Worm (Caenorhabditis elegans) whole organism, young adult: ENCODE measurements around the gene Y54G2A.77.
A peak's percentile ranks its signal among the peaks of the same experiment; 100 is the strongest.

Source experiments
- B0035.1 ChIP-seq: sonication (generic microtip); optimal IDR thresholded peaks from 2 replicates; lab custom pipeline; 2016; ENCODE audit warnings: missing genetic modification characterization, mild to moderate bottlenecking, missing compliant biosample characterization, missing genotype, missing genetic modification reagents
- B0261.1 ChIP-seq: sonication (generic microtip); optimal IDR thresholded peaks from 2 replicates; lab custom pipeline; 2016; ENCODE audit warnings: mild to moderate bottlenecking, missing genetic modification characterization, moderate library complexity, missing compliant biosample characterization
- B0336.3 ChIP-seq: fragments of 200-800 bp; sonication (Bioruptor generic); IDR thresholded peaks from 2 replicates; pipeline ENCODE4 v1.3.6; 2022; ENCODE audit warnings: missing genetic modification characterization, missing compliant biosample characterization
- C06A6.2 ChIP-seq: fragments of 200-800 bp; sonication (Bioruptor generic); conservative IDR thresholded peaks from 2 replicates; pipeline ENCODE4 v1.3.6; 2022; ENCODE audit warnings: missing genetic modification characterization, missing compliant biosample characterization
- C17E4.6 ChIP-seq: fragments of 200-800 bp; sonication (Bioruptor generic); IDR thresholded peaks from 2 replicates; pipeline ENCODE4 v1.3.6; 2022; ENCODE audit warnings: missing genetic modification reagents, missing genetic modification characterization, missing compliant biosample characterization
- F22D6.2 ChIP-seq: sonication (generic microtip); optimal IDR thresholded peaks from 2 replicates; lab custom pipeline; 2016; ENCODE audit warnings: mild to moderate bottlenecking, missing genetic modification characterization, missing compliant biosample characterization
- F23B12.7 ChIP-seq: sonication (generic microtip); optimal IDR thresholded peaks from 2 replicates; lab custom pipeline; 2017; ENCODE audit warnings: missing genetic modification characterization, mild to moderate bottlenecking, missing compliant biosample characterization, antibody characterized with exemption, moderate library complexity; ENCODE audit not compliant: insufficient read depth
- F55B11.4 ChIP-seq: sonication (generic microtip); optimal IDR thresholded peaks from 2 replicates; lab custom pipeline; 2016; ENCODE audit warnings: missing compliant biosample characterization, missing genetic modification characterization, borderline replicate concordance; ENCODE audit not compliant: insufficient read depth
- T07F8.4 ChIP-seq: sonication (generic microtip); optimal IDR thresholded peaks from 2 replicates; lab custom pipeline; 2016; ENCODE audit warnings: mild to moderate bottlenecking, missing genetic modification characterization, moderate library complexity, missing compliant biosample characterization
- Y53G8AR.9 ChIP-seq: fragments of 200-800 bp; sonication (Bioruptor generic); conservative IDR thresholded peaks from 2 replicates; pipeline ENCODE4 v1.3.6; 2022; ENCODE audit warnings: missing genetic modification reagents, missing genetic modification characterization, missing compliant biosample characterization
- Y56A3A.18 ChIP-seq: fragments of 200-800 bp; sonication (Bioruptor generic); IDR thresholded peaks from 2 replicates; pipeline ENCODE4 v1.3.6; 2022; ENCODE audit warnings: missing genetic modification reagents, missing genetic modification characterization, missing compliant biosample characterization
- Y79H2A.3 ChIP-seq: fragments of 200-800 bp; sonication (Bioruptor generic); conservative IDR thresholded peaks from 2 replicates; pipeline ENCODE4 v1.3.6; 2022; ENCODE audit warnings: missing genetic modification reagents, missing genetic modification characterization, missing compliant biosample characterization
- akir-1 ChIP-seq: fragments of 200-800 bp; sonication (Bioruptor generic); optimal IDR thresholded peaks from 2 replicates; lab custom pipeline; 2018; ENCODE audit warnings: mild to moderate bottlenecking, missing genetic modification characterization, moderate library complexity, missing compliant biosample characterization
- ama-1 ChIP-seq, 3 experiments: fragments of 150-350 bp in 1 of 3; sonication (generic microtip) in 2 of 3; optimal IDR thresholded peaks; 2 replicates each; lab custom pipeline; 2014 to 2018; ENCODE audit warnings: missing biosample characterization in 2 of 3, missing genetic modification characterization in 2 of 3, missing genetic modification reagents in 2 of 3
- ccch-3 ChIP-seq: fragments of 200-800 bp; sonication (Bioruptor generic); optimal IDR thresholded peaks from 2 replicates; lab custom pipeline; 2018; ENCODE audit warnings: mild to moderate bottlenecking, missing genetic modification characterization, missing compliant biosample characterization
- cebp-1 ChIP-seq, 2 experiments: fragments of 200-800 bp in 1 of 2; sonication (Bioruptor generic) in 1 of 2; sonication (generic microtip) in 1 of 2; IDR thresholded peaks in 1 of 2; optimal IDR thresholded peaks in 1 of 2; 2 replicates each; pipeline versions ENCODE4 v1.3.6 to Lab custom; 2017 to 2022; ENCODE audit warnings: missing compliant biosample characterization in 2 of 2, missing genetic modification characterization in 2 of 2, mild to moderate bottlenecking in 1 of 2, missing genetic modification reagents in 1 of 2, moderate library complexity in 1 of 2
- ceh-40 ChIP-seq: fragments of 200-800 bp; sonication (Bioruptor generic); IDR thresholded peaks from 2 replicates; pipeline ENCODE4 v1.3.6; 2022; ENCODE audit warnings: missing genetic modification characterization, missing compliant biosample characterization
- ceh-58 ChIP-seq: fragments of 200-800 bp; sonication (Bioruptor generic); IDR thresholded peaks from 2 replicates; pipeline ENCODE4 v1.3.6; 2022; ENCODE audit warnings: missing genetic modification characterization, missing compliant biosample characterization
- dox-1 ChIP-seq: fragments of 200-800 bp; sonication (Bioruptor generic); IDR thresholded peaks from 2 replicates; pipeline ENCODE4 v1.3.6; 2022; ENCODE audit warnings: missing genetic modification reagents, missing genetic modification characterization, missing compliant biosample characterization
- dpff-1 ChIP-seq: sonication (generic microtip); optimal IDR thresholded peaks from 2 replicates; lab custom pipeline; 2017; ENCODE audit warnings: mild to moderate bottlenecking, missing genetic modification characterization, missing compliant biosample characterization
- dpl-1 ChIP-seq: fragments of 150-350 bp; optimal IDR thresholded peaks from 2 replicates; lab custom pipeline; 2014; ENCODE audit warnings: missing biosample characterization, missing genetic modification reagents, missing genetic modification characterization
- efl-1 ChIP-seq: fragments of 150-350 bp; optimal IDR thresholded peaks from 2 replicates; lab custom pipeline; 2014; ENCODE audit warnings: missing biosample characterization, missing genetic modification reagents, missing genetic modification characterization
- egl-18 ChIP-seq: fragments of 200-800 bp; sonication (Bioruptor generic); IDR thresholded peaks from 2 replicates; pipeline ENCODE4 v1.3.6; 2022; ENCODE audit warnings: missing genetic modification reagents, missing genetic modification characterization, missing compliant biosample characterization
- gei-17 ChIP-seq: fragments of 200-800 bp; sonication (Bioruptor generic); optimal IDR thresholded peaks from 2 replicates; lab custom pipeline; 2018; ENCODE audit warnings: mild to moderate bottlenecking, missing genetic modification characterization, missing compliant biosample characterization
- hmg-20 ChIP-seq: fragments of 200-800 bp; sonication (Bioruptor generic); IDR thresholded peaks from 2 replicates; pipeline ENCODE4 v1.3.6; 2022; ENCODE audit warnings: missing genetic modification reagents, missing genetic modification characterization, missing compliant biosample characterization
- lin-26 ChIP-seq: fragments of 200-800 bp; sonication (Bioruptor generic); IDR thresholded peaks from 2 replicates; pipeline ENCODE4 v1.3.6; 2022; ENCODE audit warnings: missing genetic modification reagents, missing genetic modification characterization, missing compliant biosample characterization
- lin-35 ChIP-seq, 3 experiments: fragments of 150-350 bp in 2 of 3; sonication (generic microtip) in 1 of 3; optimal IDR thresholded peaks; 2 replicates each; lab custom pipeline; 2014 to 2018; ENCODE audit warnings: missing biosample characterization in 3 of 3, missing genetic modification characterization in 3 of 3, missing genetic modification reagents in 3 of 3
- lin-54 ChIP-seq: fragments of 200-800 bp; sonication (Bioruptor generic); optimal IDR thresholded peaks from 2 replicates; lab custom pipeline; 2018; ENCODE audit warnings: mild to moderate bottlenecking, missing genetic modification characterization, missing compliant biosample characterization
- lsy-27 ChIP-seq: sonication (generic microtip); optimal IDR thresholded peaks from 2 replicates; lab custom pipeline; 2017; ENCODE audit warnings: missing genetic modification characterization, mild to moderate bottlenecking, missing compliant biosample characterization, antibody characterized with exemption, missing genotype, borderline replicate concordance; ENCODE audit not compliant: insufficient read depth
- mel-28 ChIP-seq: sonication (generic microtip); optimal IDR thresholded peaks from 2 replicates; lab custom pipeline; 2016; ENCODE audit warnings: borderline replicate concordance, mild to moderate bottlenecking, missing genetic modification characterization, missing compliant biosample characterization
- nfya-1 ChIP-seq: sonication (generic microtip); optimal IDR thresholded peaks from 2 replicates; lab custom pipeline; 2017; ENCODE audit warnings: antibody characterized with exemption, missing compliant biosample characterization, missing genetic modification characterization, borderline replicate concordance; ENCODE audit not compliant: insufficient read depth
- nfya-2 ChIP-seq: fragments of 200-800 bp; sonication (Bioruptor generic); IDR thresholded peaks from 2 replicates; pipeline ENCODE4 v1.3.6; 2022; ENCODE audit warnings: missing genetic modification reagents, missing genetic modification characterization, missing compliant biosample characterization
- nhr-120 ChIP-seq: fragments of 200-800 bp; sonication (Bioruptor generic); IDR thresholded peaks from 2 replicates; pipeline ENCODE4 v1.3.6; 2022; ENCODE audit warnings: missing genetic modification characterization, missing compliant biosample characterization
- nhr-80 ChIP-seq: sonication (generic microtip); optimal IDR thresholded peaks from 2 replicates; lab custom pipeline; 2016; ENCODE audit warnings: missing genetic modification characterization, missing compliant biosample characterization
- pbrm-1 ChIP-seq: fragments of 200-800 bp; sonication (Bioruptor generic); IDR thresholded peaks from 2 replicates; pipeline ENCODE4 v1.3.6; 2022; ENCODE audit warnings: missing genetic modification reagents, missing genetic modification characterization, missing compliant biosample characterization
- rcor-1 ChIP-seq: fragments of 200-800 bp; sonication (Bioruptor generic); IDR thresholded peaks from 2 replicates; pipeline ENCODE4 v1.3.6; 2022; ENCODE audit warnings: missing genetic modification reagents, missing genetic modification characterization, missing compliant biosample characterization
- repo-1 ChIP-seq: sonication (generic microtip); optimal IDR thresholded peaks from 2 replicates; lab custom pipeline; 2017; ENCODE audit warnings: mild to moderate bottlenecking, missing genetic modification characterization, missing compliant biosample characterization
- sdz-38 ChIP-seq: sonication (generic microtip); optimal IDR thresholded peaks from 2 replicates; lab custom pipeline; 2016; ENCODE audit warnings: missing genotype, missing genetic modification characterization, missing compliant biosample characterization
- snpc-1.1 ChIP-seq: sonication (generic microtip); optimal IDR thresholded peaks from 2 replicates; lab custom pipeline; 2017; ENCODE audit warnings: missing genetic modification characterization, mild to moderate bottlenecking, missing compliant biosample characterization, antibody characterized with exemption, moderate library complexity, missing genotype, missing genetic modification reagents; ENCODE audit not compliant: insufficient read depth
- somi-1 ChIP-seq: fragments of 200-800 bp; sonication (Bioruptor generic); optimal IDR thresholded peaks from 2 replicates; lab custom pipeline; 2018; ENCODE audit warnings: mild to moderate bottlenecking, missing genetic modification characterization, missing compliant biosample characterization
- sptf-2 ChIP-seq: fragments of 200-800 bp; sonication (Bioruptor generic); optimal IDR thresholded peaks from 2 replicates; lab custom pipeline; 2018; ENCODE audit warnings: mild to moderate bottlenecking, missing genetic modification characterization, missing compliant biosample characterization
- tbx-9 ChIP-seq: sonication (generic microtip); optimal IDR thresholded peaks from 2 replicates; lab custom pipeline; 2016; ENCODE audit warnings: borderline replicate concordance, missing genetic modification characterization, inconsistent platforms, missing compliant biosample characterization
- unc-62 ChIP-seq: fragments of 150-350 bp; optimal IDR thresholded peaks from 2 replicates; lab custom pipeline; 2014; ENCODE audit warnings: missing biosample characterization, missing genetic modification reagents, missing genetic modification characterization
- xnd-1 ChIP-seq: sonication (generic microtip); optimal IDR thresholded peaks from 2 replicates; lab custom pipeline; 2016; ENCODE audit warnings: missing genotype, missing genetic modification reagents, missing genetic modification characterization, missing compliant biosample characterization
- zfh-2 ChIP-seq: fragments of 200-800 bp; sonication (Bioruptor generic); conservative IDR thresholded peaks from 2 replicates; pipeline ENCODE4 v1.3.6; 2022; ENCODE audit warnings: missing genetic modification reagents, missing genetic modification characterization, missing compliant biosample characterization
- ztf-25 ChIP-seq: fragments of 200-800 bp; sonication (Bioruptor generic); IDR thresholded peaks from 2 replicates; pipeline ENCODE4 v1.3.6; 2022; ENCODE audit warnings: missing genetic modification reagents, missing genetic modification characterization, missing compliant biosample characterization
- ztf-28 ChIP-seq: fragments of 200-800 bp; sonication (Bioruptor generic); IDR thresholded peaks from 2 replicates; pipeline ENCODE4 v1.3.6; 2022; ENCODE audit warnings: missing genetic modification reagents, missing genetic modification characterization, missing compliant biosample characterization

Gene Y54G2A.77

ce11 chrIV:2805525-2805924 is 43.0 kb downstream of the Y54G2A.77 start, which contains the start of gene Y54G2A.45 (continued):
- TF ChIP-seq dpff-1 (tag; lab: Kevin White, UChicago): no peak
- TF ChIP-seq dpl-1: no peak
- TF ChIP-seq F23B12.7 (tag; lab: Kevin White, UChicago): peak; percentile 80
- no peak for TF ChIP-seq nfya-1 (tag; lab: Kevin White, UChicago)
- no peak for TF ChIP-seq akir-1 (GFP tag; lab: Kevin White, UChicago)
- 0 out of 2 replicates have a peak, but pooled peaks have one; percentile 38 for TF ChIP-seq Y53G8AR.9 (GFP tag; lab: Robert Waterston, UW)
- TF ChIP-seq tbx-9 (tag; lab: Kevin White, UChicago): no peak
- peak; percentile 56; the same call in 1 of the 2 replicates for TF ChIP-seq zfh-2 (GFP tag; lab: Robert Waterston, UW)
- no peak for TF ChIP-seq Y79H2A.3 (GFP tag; lab: Robert Waterston, UW)
- peak; percentile 90; the same call in 1 of the 2 replicates for TF ChIP-seq ztf-25 (GFP tag; lab: Robert Waterston, UW)
- peak; percentile 48; the same call in 1 of the 2 replicates for TF ChIP-seq C17E4.6 (GFP tag; lab: Robert Waterston, UW)
- peak; percentile 13 for TF ChIP-seq efl-1
- TF ChIP-seq gei-17 (GFP tag; lab: Kevin White, UChicago): no peak
- no peak for TF ChIP-seq hmg-20 (GFP tag; lab: Robert Waterston, UW)
- TF ChIP-seq nfya-2 (GFP tag; lab: Robert Waterston, UW): no peak
- peak; percentile 43 for TF ChIP-seq sdz-38 (tag; lab: Kevin White, UChicago)
- peak; percentile 76 for TF ChIP-seq T07F8.4 (tag; lab: Kevin White, UChicago)
- TF ChIP-seq lin-54 (GFP tag; lab: Kevin White, UChicago): peak; percentile 72
- peak; percentile 76 for TF ChIP-seq pbrm-1 (GFP tag; lab: Robert Waterston, UW)
- TF ChIP-seq C06A6.2: no peak
- TF ChIP-seq mel-28 (tag; lab: Kevin White, UChicago): no peak
- peak; percentile 47 for TF ChIP-seq snpc-1.1 (tag; lab: Kevin White, UChicago)
- no peak for TF ChIP-seq ccch-3 (GFP tag; lab: Kevin White, UChicago)
- no peak for TF ChIP-seq ceh-58 (GFP tag; lab: Robert Waterston, UW)
- TF ChIP-seq rcor-1 (GFP tag; lab: Robert Waterston, UW): peak; percentile 66
- TF ChIP-seq ztf-28: no peak
- TF ChIP-seq F22D6.2 (tag; lab: Kevin White, UChicago): peak; percentile 52
- TF ChIP-seq Y56A3A.18 (GFP tag; lab: Robert Waterston, UW): peak; percentile 90; the same call in 1 of the 2 replicates
- TF ChIP-seq B0261.1 (tag; lab: Kevin White, UChicago): peak; percentile 92
- no peak for TF ChIP-seq egl-18
- peak; percentile 59 for TF ChIP-seq lsy-27 (tag; lab: Kevin White, UChicago)
- TF ChIP-seq repo-1: peak; percentile 88
- no peak for TF ChIP-seq ama-1 (optimal IDR thresholded peaks at IDR 0.05; lab: Kevin White, UChicago)
- TF ChIP-seq ama-1 (GFP tag; optimal IDR thresholded peaks at IDR 0.05; lab: Kevin White, UChicago): peak in 1 of 2 experiments; percentile 6
- no peak for TF ChIP-seq F55B11.4 (tag; lab: Kevin White, UChicago)
- peak in 2 of 3 experiments; percentile 35 to 40 for TF ChIP-seq lin-35 (GFP tag; optimal IDR thresholded peaks at IDR 0.05; lab: Kevin White, UChicago)
- TF ChIP-seq ceh-40 (GFP tag; lab: Robert Waterston, UW): peak; percentile 30; the same call in 1 of the 2 replicates
- peak; percentile 97 for TF ChIP-seq nhr-80 (tag; lab: Kevin White, UChicago)
- TF ChIP-seq cebp-1 (GFP tag; IDR thresholded peaks at IDR 0.05; lab: Robert Waterston, UW): no peak
- TF ChIP-seq cebp-1 (tag; optimal IDR thresholded peaks at IDR 0.05; lab: Kevin White, UChicago): peak; percentile 74
- peak; percentile 50 for TF ChIP-seq B0035.1 (tag; lab: Kevin White, UChicago)
- TF ChIP-seq sptf-2 (GFP tag; lab: Kevin White, UChicago): peak; percentile 84
- no peak for TF ChIP-seq somi-1 (GFP tag; lab: Kevin White, UChicago)
- TF ChIP-seq B0336.3 (GFP tag; lab: Robert Waterston, UW): peak; percentile 83
- TF ChIP-seq xnd-1 (tag; lab: Kevin White, UChicago): peak; percentile 15
- no peak for TF ChIP-seq nhr-120 (GFP tag; lab: Robert Waterston, UW)
- peak; percentile 92 for TF ChIP-seq dox-1 (GFP tag; lab: Robert Waterston, UW)
- TF ChIP-seq lin-26 (GFP tag; lab: Robert Waterston, UW): peak; percentile 92
- TF ChIP-seq unc-62 (GFP tag; lab: Kevin White, UChicago): no peak
